Fruit fly (Drosophila melanogaster) whole organism, wandering third instar larva: ENCODE results near the gene Pkc98E.

Source experiments
- Abd-B ChIP-seq: fragments of >200 bp; optimal IDR thresholded peaks from 2 replicates; lab custom pipeline; 2017; ENCODE audit warnings: missing biosample characterization, missing genetic modification characterization
- CG32264 ChIP-seq: fragments of 200-800 bp; sonication (Bioruptor generic); optimal IDR thresholded peaks from 2 replicates; lab custom pipeline; 2016; ENCODE audit warnings: missing biosample characterization, missing genetic modification characterization
- CG9705 ChIP-seq: fragments of 200-800 bp; sonication (Bioruptor generic); optimal IDR thresholded peaks from 2 replicates; lab custom pipeline; 2018; ENCODE audit warnings: missing biosample characterization, mild to moderate bottlenecking, missing genetic modification characterization
- CrebA ChIP-seq: fragments of 200-800 bp; sonication (Bioruptor generic); optimal IDR thresholded peaks from 2 replicates; lab custom pipeline; 2016; ENCODE audit warnings: missing biosample characterization, mild to moderate bottlenecking, missing genetic modification characterization, borderline replicate concordance
- Dfd ChIP-seq: fragments of >200 bp; optimal IDR thresholded peaks from 2 replicates; lab custom pipeline; 2017; ENCODE audit warnings: missing biosample characterization, missing genetic modification characterization
- Dif ChIP-seq: fragments of 200-275, 200-300 bp; sonication (Bioruptor generic); optimal IDR thresholded peaks from 2 replicates; lab custom pipeline; 2018; ENCODE audit warnings: missing biosample characterization, missing genetic modification characterization; ENCODE audit not compliant: partially characterized antibody
- GATAd ChIP-seq: sonication (Bioruptor generic); optimal IDR thresholded peaks from 2 replicates; lab custom pipeline; 2016; ENCODE audit warnings: missing biosample characterization, missing genetic modification characterization
- HLH106 ChIP-seq: fragments of 200-800 bp; optimal IDR thresholded peaks from 3 replicates; lab custom pipeline; 2019; ENCODE audit warnings: missing biosample characterization, mild to moderate bottlenecking, missing genetic modification characterization, moderate library complexity
- Hnf4 ChIP-seq: fragments of 200-800 bp; sonication (Bioruptor generic); optimal IDR thresholded peaks from 2 replicates; lab custom pipeline; 2016; ENCODE audit warnings: missing biosample characterization, mild to moderate bottlenecking, missing genetic modification characterization
- Hr78 ChIP-seq: fragments of >200 bp; optimal IDR thresholded peaks from 2 replicates; lab custom pipeline; 2017; ENCODE audit warnings: missing biosample characterization, missing genetic modification characterization
- Hr83 ChIP-seq: fragments of 200-300 bp; sonication (Bioruptor generic); optimal IDR thresholded peaks from 2 replicates; lab custom pipeline; 2016; ENCODE audit warnings: missing biosample characterization, mild to moderate bottlenecking, missing genetic modification characterization, moderate library complexity; ENCODE audit not compliant: poor library complexity, severe bottlenecking
- Jra ChIP-seq: sonication (Bioruptor generic); optimal IDR thresholded peaks from 2 replicates; lab custom pipeline; 2016; ENCODE audit warnings: missing biosample characterization, missing genetic modification characterization
- Mio ChIP-seq: sonication (Bioruptor generic); optimal IDR thresholded peaks from 2 replicates; lab custom pipeline; 2016; ENCODE audit warnings: missing biosample characterization, missing genetic modification characterization
- Myc ChIP-seq: fragments of >200 bp; optimal IDR thresholded peaks from 2 replicates; lab custom pipeline; 2017
- N ChIP-seq: fragments of >200 bp; optimal IDR thresholded peaks from 2 replicates; lab custom pipeline; 2018; ENCODE audit warnings: missing biosample characterization, missing external identifiers, missing genetic modification characterization
- OdsH ChIP-seq: fragments of 200-800 bp; sonication (Bioruptor generic); optimal IDR thresholded peaks from 2 replicates; lab custom pipeline; 2016; ENCODE audit warnings: missing biosample characterization, mild to moderate bottlenecking, missing genetic modification characterization
- Rel ChIP-seq, 2 experiments: fragments of 200-800 bp; sonication (Bioruptor generic) in 1 of 2; optimal IDR thresholded peaks; 2 replicates in 1 of 2; 3 replicates in 1 of 2; lab custom pipeline; 2016 to 2019; ENCODE audit warnings: mild to moderate bottlenecking in 2 of 2, missing biosample characterization in 2 of 2, missing genetic modification characterization in 2 of 2, moderate library complexity in 1 of 2
- Sp1 ChIP-seq: fragments of 200-800 bp; sonication (Bioruptor generic); optimal IDR thresholded peaks from 3 replicates; lab custom pipeline; 2019; ENCODE audit warnings: missing biosample characterization, mild to moderate bottlenecking, missing genetic modification characterization, moderate library complexity
- Vsx2 ChIP-seq: fragments of 200-300, 225-300 bp; sonication (Bioruptor generic); optimal IDR thresholded peaks from 2 replicates; lab custom pipeline; 2018; ENCODE audit warnings: missing biosample characterization, missing genetic modification characterization; ENCODE audit not compliant: partially characterized antibody
- br ChIP-seq: fragments of 200-800 bp; sonication (Bioruptor generic); optimal IDR thresholded peaks from 2 replicates; lab custom pipeline; 2016; ENCODE audit warnings: missing biosample characterization, missing genetic modification characterization
- brk ChIP-seq: fragments of 200-800 bp; sonication (Bioruptor generic); optimal IDR thresholded peaks from 2 replicates; lab custom pipeline; 2016; ENCODE audit warnings: missing biosample characterization, mild to moderate bottlenecking, missing genetic modification characterization
- dl ChIP-seq, 2 experiments: fragments of 175-275, 200-275 bp in 1 of 2; fragments of 200-275 bp in 1 of 2; sonication (Bioruptor generic); optimal IDR thresholded peaks; lab custom pipeline; 2018; ENCODE audit warnings: mild to moderate bottlenecking in 2 of 2, missing biosample characterization in 2 of 2, missing genetic modification characterization in 2 of 2, moderate library complexity in 2 of 2; ENCODE audit not compliant: partially characterized antibody in 2 of 2, insufficient read depth in 1 of 2
- dmrt93B ChIP-seq: fragments of 200-800 bp; sonication (Bioruptor generic); optimal IDR thresholded peaks from 2 replicates; lab custom pipeline; 2018; ENCODE audit warnings: missing biosample characterization, mild to moderate bottlenecking, missing genetic modification characterization
- dsf ChIP-seq: sonication (Bioruptor generic); optimal IDR thresholded peaks from 2 replicates; lab custom pipeline; 2016; ENCODE audit warnings: missing biosample characterization, missing genetic modification characterization, borderline replicate concordance
- ey ChIP-seq: fragments of 200-800 bp; sonication (Bioruptor generic); optimal IDR thresholded peaks from 2 replicates; lab custom pipeline; 2016; ENCODE audit warnings: missing biosample characterization, missing genetic modification characterization
- foxo ChIP-seq, 2 experiments: fragments of 200-800 bp; sonication (Bioruptor generic); optimal IDR thresholded peaks; 2 replicates in 1 of 2; 3 replicates in 1 of 2; lab custom pipeline; 2016 to 2017; ENCODE audit warnings: missing biosample characterization in 2 of 2, missing genetic modification characterization in 2 of 2
- fru ChIP-seq: fragments of 200-800 bp; sonication (Bioruptor generic); optimal IDR thresholded peaks from 3 replicates; lab custom pipeline; 2016; ENCODE audit warnings: missing biosample characterization, mild to moderate bottlenecking, missing genetic modification characterization
- h ChIP-seq: fragments of 200-800 bp; sonication (Bioruptor generic); optimal IDR thresholded peaks from 3 replicates; lab custom pipeline; 2016; ENCODE audit warnings: missing biosample characterization, mild to moderate bottlenecking, missing genetic modification characterization
- jim ChIP-seq: fragments of 175-275, 200-325 bp; sonication (Bioruptor generic); optimal IDR thresholded peaks from 2 replicates; lab custom pipeline; 2016; ENCODE audit warnings: missing biosample characterization, mild to moderate bottlenecking, missing genetic modification characterization
- lola ChIP-seq: fragments of >200 bp; optimal IDR thresholded peaks from 2 replicates; lab custom pipeline; 2017; ENCODE audit warnings: missing biosample characterization, missing genetic modification characterization
- pan ChIP-seq: fragments of >200 bp; optimal IDR thresholded peaks from 2 replicates; lab custom pipeline; 2017
- psq ChIP-seq: fragments of 200-800 bp; sonication (Bioruptor generic); optimal IDR thresholded peaks from 3 replicates; lab custom pipeline; 2017; ENCODE audit warnings: missing biosample characterization, mild to moderate bottlenecking, missing genetic modification characterization, moderate library complexity
- rgr ChIP-seq: fragments of 200-800 bp; sonication (Bioruptor generic); optimal IDR thresholded peaks from 3 replicates; lab custom pipeline; 2016; ENCODE audit warnings: missing biosample characterization, mild to moderate bottlenecking, missing genetic modification characterization
- sage ChIP-seq: fragments of 200-800 bp; sonication (Bioruptor generic); optimal IDR thresholded peaks from 2 replicates; lab custom pipeline; 2016; ENCODE audit warnings: missing biosample characterization, mild to moderate bottlenecking, missing genetic modification characterization
- sv ChIP-seq: fragments of 200-800 bp; sonication (Bioruptor generic); optimal IDR thresholded peaks from 3 replicates; lab custom pipeline; 2016; ENCODE audit warnings: missing biosample characterization, missing genetic modification characterization
- tai ChIP-seq: sonication (Bioruptor generic); optimal IDR thresholded peaks from 2 replicates; lab custom pipeline; 2016; ENCODE audit warnings: missing biosample characterization, missing genetic modification characterization
- usp ChIP-seq: fragments of >200 bp; optimal IDR thresholded peaks from 2 replicates; lab custom pipeline; 2017; ENCODE audit warnings: missing biosample characterization, missing genetic modification characterization
- woc ChIP-seq: sonication (Bioruptor generic); optimal IDR thresholded peaks from 2 replicates; lab custom pipeline; 2016; ENCODE audit warnings: missing biosample characterization, mild to moderate bottlenecking, missing genetic modification characterization

Gene Pkc98E

dm6 chr3R:29094152-29094551, 55.2 kb downstream of the Pkc98E start:
- no peak for TF ChIP-seq Dfd (GFP tag; lab: Kevin White, UChicago)
- TF ChIP-seq Sp1, result no peak
- TF ChIP-seq Vsx2 (GFP tag; lab: Kevin White, UChicago), result no peak
- TF ChIP-seq Myc (lab: Kevin White, UChicago), result no peak
- no peak for TF ChIP-seq dsf (GFP tag; lab: Kevin White, UChicago)
- no peak for TF ChIP-seq GATAd (GFP tag; lab: Kevin White, UChicago)
- TF ChIP-seq CG9705 (GFP tag; lab: Kevin White, UChicago), result no peak
- TF ChIP-seq sv (GFP tag; lab: Kevin White, UChicago), result no peak
- no peak for TF ChIP-seq OdsH (GFP tag; lab: Kevin White, UChicago)
- no peak for TF ChIP-seq CrebA
- TF ChIP-seq Dif (GFP tag; lab: Kevin White, UChicago), result no peak
- TF ChIP-seq sage (GFP tag; lab: Kevin White, UChicago), result no peak
- no peak for TF ChIP-seq Hnf4 (GFP tag; lab: Kevin White, UChicago)
- no peak for TF ChIP-seq Jra (GFP tag; lab: Kevin White, UChicago)
- TF ChIP-seq N, result no peak
- TF ChIP-seq ey, result peak; percentile 25
- TF ChIP-seq dl (GFP tag; optimal IDR thresholded peaks at IDR 0.05; lab: Kevin White, UChicago; ENCODE audit: insufficient read depth in 1 of 2, partially characterized antibody in 2 of 2), result no peak
- TF ChIP-seq Abd-B (GFP tag; lab: Kevin White, UChicago), result no peak
- peak; percentile 5 for TF ChIP-seq h (GFP tag; lab: Kevin White, UChicago)
- no peak for TF ChIP-seq lola (GFP tag; lab: Kevin White, UChicago)
- no peak for TF ChIP-seq Rel (GFP tag; optimal IDR thresholded peaks at IDR 0.05; lab: Kevin White, UChicago)
- no peak for TF ChIP-seq Rel (tag; optimal IDR thresholded peaks at IDR 0.05; lab: Kevin White, UChicago)
- no peak for TF ChIP-seq Hr78 (GFP tag; lab: Kevin White, UChicago)
- peak; percentile 13 for TF ChIP-seq HLH106 (tag; lab: Kevin White, UChicago)
- no peak for TF ChIP-seq CG32264 (GFP tag; lab: Kevin White, UChicago)
- TF ChIP-seq tai (GFP tag; lab: Kevin White, UChicago), result no peak
- no peak for TF ChIP-seq jim (GFP tag; lab: Kevin White, UChicago)
- peak in 1 of 2 experiments; percentile 10 for TF ChIP-seq foxo (GFP tag; optimal IDR thresholded peaks at IDR 0.05; lab: Kevin White, UChicago)
- no peak for TF ChIP-seq woc (GFP tag; lab: Kevin White, UChicago)
- no peak for TF ChIP-seq dmrt93B (GFP tag; lab: Kevin White, UChicago)
- TF ChIP-seq br (GFP tag; lab: Kevin White, UChicago), result no peak
- TF ChIP-seq rgr (GFP tag; lab: Kevin White, UChicago), result peak; percentile 19
- no peak for TF ChIP-seq Hr83 (GFP tag; lab: Kevin White, UChicago)
- TF ChIP-seq fru (GFP tag; lab: Kevin White, UChicago), result peak; percentile 23
- no peak for TF ChIP-seq pan (lab: Kevin White, UChicago)
- no peak for TF ChIP-seq Mio (GFP tag; lab: Kevin White, UChicago)
- TF ChIP-seq brk, result no peak

- TF ChIP-seq Hr83 (GFP tag; lab: Kevin White, UChicago) (peak; percentile 46), Dfd (GFP tag; lab: Kevin White, UChicago) (no peak), Dif (GFP tag; lab: Kevin White, UChicago) (peak; percentile 33), pan (lab: Kevin White, UChicago) (no peak), Hr78 (GFP tag; lab: Kevin White, UChicago) (no peak), GATAd (GFP tag; lab: Kevin White, UChicago) (no peak)
Observed at dm6 chr3R:29095525-29095924, 56.6 kb downstream of the Pkc98E start.

dm6 chr3R:29096009-29096443, 57.1 kb downstream of the Pkc98E start:
- TF ChIP-seq GATAd (GFP tag; lab: Kevin White, UChicago) (no peak), usp (GFP tag; lab: Kevin White, UChicago) (no peak), HLH106 (tag; lab: Kevin White, UChicago) (peak; percentile 82), dmrt93B (GFP tag; lab: Kevin White, UChicago) (peak; percentile 70), Myc (lab: Kevin White, UChicago) (no peak), Hr83 (GFP tag; lab: Kevin White, UChicago) (no peak), CG9705 (GFP tag; lab: Kevin White, UChicago) (peak; percentile 35), Jra (GFP tag; lab: Kevin White, UChicago) (no peak), CrebA (no peak), brk (no peak), woc (GFP tag; lab: Kevin White, UChicago) (peak; percentile 87), Vsx2 (GFP tag; lab: Kevin White, UChicago) (no peak), dl (GFP tag; optimal IDR thresholded peaks at IDR 0.05; lab: Kevin White, UChicago; ENCODE audit: insufficient read depth in 1 of 2, partially characterized antibody in 2 of 2) (no peak), Mio (GFP tag; lab: Kevin White, UChicago) (no peak), h (GFP tag; lab: Kevin White, UChicago) (peak; percentile 95), br (GFP tag; lab: Kevin White, UChicago) (peak; percentile 85), Hnf4 (GFP tag; lab: Kevin White, UChicago) (no peak), Abd-B (GFP tag; lab: Kevin White, UChicago) (no peak), lola (GFP tag; lab: Kevin White, UChicago) (no peak), Dif (GFP tag; lab: Kevin White, UChicago) (no peak), CG32264 (GFP tag; lab: Kevin White, UChicago) (no peak), Rel (GFP tag; optimal IDR thresholded peaks at IDR 0.05; lab: Kevin White, UChicago) (no peak), Rel (tag; optimal IDR thresholded peaks at IDR 0.05; lab: Kevin White, UChicago) (peak; percentile 16), ey (peak; percentile 91), Dfd (GFP tag; lab: Kevin White, UChicago) (no peak), sv (GFP tag; lab: Kevin White, UChicago) (no peak), Sp1 (peak; percentile 88), fru (GFP tag; lab: Kevin White, UChicago) (peak; percentile 92), tai (GFP tag; lab: Kevin White, UChicago) (no peak), pan (lab: Kevin White, UChicago) (no peak), N (no peak), OdsH (GFP tag; lab: Kevin White, UChicago) (peak; percentile 87), psq (peak; percentile 93), dsf (GFP tag; lab: Kevin White, UChicago) (no peak), foxo (GFP tag; optimal IDR thresholded peaks at IDR 0.05; lab: Kevin White, UChicago) (peak in 1 of 2 experiments; percentile 89)
